Fruit fly (Drosophila melanogaster): ENCODE results near the gene Nup205.

Nup205 gene

dm6 chrX:19876836-19877468 is 24.9 kb downstream of the Nup205 start:
- TF ChIP-seq CG11695 (GFP tag; IDR thresholded peaks at IDR 0.05) (no peak), CG8388 (GFP tag; optimal IDR thresholded peaks at IDR 0.05) (peak; percentile 33), p53 (GFP tag; optimal IDR thresholded peaks at IDR 0.05) (no peak), inv (GFP tag; IDR thresholded peaks at IDR 0.05; ENCODE audit: partially characterized antibody) (no peak), Gug (GFP tag; IDR thresholded peaks at IDR 0.05) (no peak), bcd (GFP tag; optimal IDR thresholded peaks at IDR 0.05) (peak; percentile 2), CG1024 (GFP tag; IDR thresholded peaks at IDR 0.05) (no peak), yki (optimal IDR thresholded peaks at IDR 0.05) (no peak), CG16779 (GFP tag; IDR thresholded peaks at IDR 0.05) (no peak), CG5953 (GFP tag; IDR thresholded peaks at IDR 0.05) (no peak), CG4328 (GFP tag; optimal IDR thresholded peaks at IDR 0.05) (no peak), CG43689 (GFP tag; IDR thresholded peaks at IDR 0.05) (no peak), dysf (GFP tag; IDR thresholded peaks at IDR 0.05) (no peak), Dp (GFP tag; optimal IDR thresholded peaks at IDR 0.05) (no peak), Dad (GFP tag; optimal IDR thresholded peaks at IDR 0.05) (no peak), slbo (GFP tag; IDR thresholded peaks at IDR 0.05) (no peak), ftz-f1 (GFP tag; optimal IDR thresholded peaks at IDR 0.05) (no peak), twi (tag; optimal IDR thresholded peaks at IDR 0.05) (no peak), BtbVII (GFP tag; optimal IDR thresholded peaks at IDR 0.05) (no peak), abd-A (tag; optimal IDR thresholded peaks at IDR 0.05) (no peak), HLH54F (GFP tag; optimal IDR thresholded peaks at IDR 0.05) (no peak), CG14860 (GFP tag; IDR thresholded peaks at IDR 0.05; ENCODE audit: partially characterized antibody) (no peak), Hey (tag; optimal IDR thresholded peaks at IDR 0.05) (no peak), CG6683 (GFP tag; optimal IDR thresholded peaks at IDR 0.05) (no peak), E2f1 (GFP tag; IDR thresholded peaks at IDR 0.05) (no peak), Atf3 (GFP tag; optimal IDR thresholded peaks at IDR 0.05) (no peak), ewg (GFP tag; optimal IDR thresholded peaks at IDR 0.05) (peak; percentile 13), esg (GFP tag; conservative IDR thresholded peaks at IDR 0.05) (no peak), NK7.1 (GFP tag; optimal IDR thresholded peaks at IDR 0.05) (no peak), Hmx (GFP tag; optimal IDR thresholded peaks at IDR 0.05) (no peak), Lpt (GFP tag; optimal IDR thresholded peaks at IDR 0.05) (no peak), CG1233 (GFP tag; optimal IDR thresholded peaks at IDR 0.05) (no peak), shn (GFP tag; optimal IDR thresholded peaks at IDR 0.05) (no peak), Ets65A (GFP tag) (no peak), amos (GFP tag; IDR thresholded peaks at IDR 0.05; ENCODE audit: partially characterized antibody) (no peak), tna (GFP tag; IDR thresholded peaks at IDR 0.05; ENCODE audit: partially characterized antibody) (no peak), CG10147 (GFP tag; optimal IDR thresholded peaks at IDR 0.05) (no peak), CG17186 (GFP tag; optimal IDR thresholded peaks at IDR 0.05) (no peak), CHES-1-like (GFP tag; optimal IDR thresholded peaks at IDR 0.05) (no peak), CG15011 (GFP tag; optimal IDR thresholded peaks at IDR 0.05) (no peak), CG11085 (GFP tag; IDR thresholded peaks at IDR 0.05) (no peak), insv (GFP tag; optimal IDR thresholded peaks at IDR 0.05) (no peak), CG4424 (GFP tag; optimal IDR thresholded peaks at IDR 0.05) (no peak), bsh (GFP tag; optimal IDR thresholded peaks at IDR 0.05) (peak; percentile 41 to 71), psq (GFP tag; optimal IDR thresholded peaks at IDR 0.05) (no peak), Oaz (GFP tag; IDR thresholded peaks at IDR 0.05) (no peak), CG17802 (tag; optimal IDR thresholded peaks at IDR 0.05) (no peak), mld (GFP tag; IDR thresholded peaks at IDR 0.05; ENCODE audit: partially characterized antibody) (no peak), sr (GFP tag; IDR thresholded peaks at IDR 0.05) (no peak), org-1 (GFP tag; optimal IDR thresholded peaks at IDR 0.05) (no peak), CG10543 (GFP tag; optimal IDR thresholded peaks at IDR 0.05) (no peak), repo (GFP tag; optimal IDR thresholded peaks at IDR 0.05) (no peak)

All from whole organism, embryonic.